Worm (Caenorhabditis elegans): ENCODE results near the gene K08D10.14.

DNA sequence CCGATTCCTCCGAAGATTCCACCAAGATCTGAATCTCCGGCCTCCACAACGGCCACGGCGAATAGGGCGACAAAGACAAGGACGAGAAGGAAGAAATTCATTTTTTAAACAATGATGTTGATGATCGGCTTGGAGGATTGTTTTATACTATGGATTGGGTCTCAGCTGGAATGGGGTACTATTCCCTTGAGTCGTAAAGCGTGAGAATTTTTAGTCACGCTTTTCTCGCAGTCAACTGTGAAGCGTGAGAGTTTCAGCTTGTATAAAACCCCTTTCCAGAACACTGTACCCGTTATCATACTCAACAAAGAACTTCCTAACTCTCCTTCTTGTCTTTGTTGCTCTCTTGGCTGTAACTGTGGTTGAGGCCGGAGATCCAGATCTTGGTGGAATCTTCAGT, 40.2 kb upstream of the K08D10.14 start, which contains the start of gene F49F1.15:
- TF ChIP-seq tag-97 (GFP tag; IDR thresholded peaks at IDR 0.05) = no peak
- TF ChIP-seq nhr-11 (tag; optimal IDR thresholded peaks at IDR 0.05) = no peak

Data from whole organism, L4 larva.